Worm (Caenorhabditis elegans): ENCODE results near the gene C49C3.9.
"Not testable (repeated sequence)": the region's sequence is repeated elsewhere in the genome, so short reads cannot be mapped to it uniquely, and the experiment has no call there.

C49C3.9 gene

ce11 chrIV:17308211-17308610 is 33.9 kb downstream of the C49C3.9 start, which contains the start of gene T28F3.9:
TSS of gene T28F3.9 (plus strand) at chrIV:17308511.
- TF ChIP-seq ceh-90 (tag; optimal IDR thresholded peaks at IDR 0.05) = no peak
- TF ChIP-seq pqm-1 (tag; optimal IDR thresholded peaks at IDR 0.05) = no peak
- no peak for TF ChIP-seq efl-1 (optimal IDR thresholded peaks at IDR 0.05)
- peak in 1 of 2 experiments; percentile 35 for TF ChIP-seq efl-1 (GFP tag; optimal IDR thresholded peaks at IDR 0.05 in 1 of 2)
- TF ChIP-seq lin-39 (tag; optimal IDR thresholded peaks at IDR 0.05) = no peak
- no peak for TF ChIP-seq C16A3.4 (tag; optimal IDR thresholded peaks at IDR 0.05)
- TF ChIP-seq ceh-63 (GFP tag; optimal IDR thresholded peaks at IDR 0.05) = no peak

ce11 chrIV:17307223-17307622 is 34.9 kb downstream of the C49C3.9 start, which contains the start of gene T28F3.8:
TSS of gene T28F3.8 (minus strand) at chrIV:17307323.
- not testable (repeated sequence) for TF ChIP-seq ceh-82, nhr-47, elt-3 (tag; optimal IDR thresholded peaks at IDR 0.05)

- TF ChIP-seq hlh-4 (tag; optimal IDR thresholded peaks at IDR 0.05) (no peak), irx-1 (tag; optimal IDR thresholded peaks at IDR 0.05) (no peak), rnt-1 (tag; optimal IDR thresholded peaks at IDR 0.05) (no peak), elt-2 (tag; optimal IDR thresholded peaks at IDR 0.05) (no peak), ceh-8 (GFP tag; optimal IDR thresholded peaks at IDR 0.05) (no peak), fkh-8 (tag; optimal IDR thresholded peaks at IDR 0.05) (peak; percentile 29), C34B4.2 (tag; optimal IDR thresholded peaks at IDR 0.05) (no peak), Y116A8C.19 (tag; optimal IDR thresholded peaks at IDR 0.05; ENCODE audit: borderline replicate concordance) (no peak)
Measured at ce11 chrIV:17301933-17302332, 40.2 kb downstream of the C49C3.9 start, which contains the start of gene ifta-2. TSS of gene ifta-2 (minus strand) at chrIV:17302033.

- TF ChIP-seq ztf-11 (tag; optimal IDR thresholded peaks at IDR 0.05) = no peak
- TF ChIP-seq efl-1 (optimal IDR thresholded peaks at IDR 0.05) = no peak
- peak in 1 of 2 experiments; percentile 84 for TF ChIP-seq efl-1 (GFP tag; optimal IDR thresholded peaks at IDR 0.05 in 1 of 2)
- no peak for TF ChIP-seq unc-98 (GFP tag; IDR thresholded peaks at IDR 0.05)
- no peak for TF ChIP-seq skn-1 (tag; optimal IDR thresholded peaks at IDR 0.05)
- TF ChIP-seq jun-1 (tag; optimal IDR thresholded peaks at IDR 0.05) = no peak
- no peak for TF ChIP-seq nhr-11 (tag; optimal IDR thresholded peaks at IDR 0.05)
Measured at ce11 chrIV:17294489-17294888, 47.6 kb downstream of the C49C3.9 start, which contains the start of gene T28F3.5. TSS of gene T28F3.5 (plus strand) at chrIV:17294789.

ce11 chrIV:17293679-17294078 is 48.4 kb downstream of the C49C3.9 start:
- TF ChIP-seq efl-1 (optimal IDR thresholded peaks at IDR 0.05) (no peak), efl-1 (GFP tag; optimal IDR thresholded peaks at IDR 0.05 in 1 of 2) (peak in 1 of 2 experiments; percentile 77), dsc-1 (tag; optimal IDR thresholded peaks at IDR 0.05) (peak; percentile 62), snpc-4 (tag; optimal IDR thresholded peaks at IDR 0.05) (no peak), lin-35 (GFP tag; optimal IDR thresholded peaks at IDR 0.05) (peak in 1 of 2 experiments; percentile 36), ztf-4 (tag; optimal IDR thresholded peaks at IDR 0.05) (no peak), nhr-90 (tag; optimal IDR thresholded peaks at IDR 0.05; ENCODE audit: poor library complexity) (no peak), nhr-77 (tag; optimal IDR thresholded peaks at IDR 0.05) (no peak), fkh-8 (tag; optimal IDR thresholded peaks at IDR 0.05) (peak; percentile 27), dpl-1 (GFP tag; optimal IDR thresholded peaks at IDR 0.05) (peak in 1 of 3 experiments; percentile 27), nhr-47 (tag; optimal IDR thresholded peaks at IDR 0.05) (peak; percentile 11)

ce11 chrIV:17293068-17293467 is 49.0 kb downstream of the C49C3.9 start:
- no peak for TF ChIP-seq ceh-90 (tag; optimal IDR thresholded peaks at IDR 0.05)
- peak; percentile 41 for TF ChIP-seq elt-2 (tag; optimal IDR thresholded peaks at IDR 0.05)

- TF ChIP-seq lin-35 (GFP tag; optimal IDR thresholded peaks at IDR 0.05) (peak in 1 of 2 experiments; percentile 21), pqm-1 (tag; optimal IDR thresholded peaks at IDR 0.05) (no peak), mep-1 (tag; optimal IDR thresholded peaks at IDR 0.05) (no peak), elt-2 (tag; optimal IDR thresholded peaks at IDR 0.05) (peak; percentile 9)
Measured at ce11 chrIV:17292350-17292749, 49.8 kb downstream of the C49C3.9 start.

Measured in whole organism, L1 larva.